Fruit fly (Drosophila melanogaster) whole organism, embryonic: ENCODE data around the gene pyx.

Experiments used
- Awh ChIP-seq: fragments of 200-800 bp; sonication (Bioruptor generic); IDR thresholded peaks from 2 replicates; pipeline ENCODE4, ENCODE4 v1.3.6; 2022; ENCODE audit warnings: missing biosample characterization, missing genetic modification characterization
- Bgb ChIP-seq: fragments of 200-800 bp; sonication (Bioruptor generic); IDR thresholded peaks from 2 replicates; pipeline ENCODE4 v1.3.6; 2022; ENCODE audit warnings: missing biosample characterization, missing genetic modification characterization; ENCODE audit not compliant: partially characterized antibody
- CG10462 ChIP-seq: fragments of 200-800 bp; sonication (Bioruptor generic); optimal IDR thresholded peaks from 2 replicates; lab custom pipeline; 2016; ENCODE audit warnings: missing biosample characterization, missing genetic modification characterization
- CG11093 ChIP-seq: fragments of 200-800 bp; sonication (Bioruptor generic); IDR thresholded peaks from 3 replicates; pipeline ENCODE4 v1.3.6; 2022; ENCODE audit warnings: missing biosample characterization, missing genetic modification characterization
- CG11696 ChIP-seq: fragments of 200-800 bp; sonication (Bioruptor generic); IDR thresholded peaks from 2 replicates; pipeline ENCODE4 v1.3.6; 2022; ENCODE audit warnings: missing biosample characterization, missing genetic modification characterization
- CG12769 ChIP-seq: fragments of 200-800 bp; sonication (Bioruptor generic); optimal IDR thresholded peaks from 2 replicates; lab custom pipeline; 2019; ENCODE audit warnings: missing biosample characterization, mild to moderate bottlenecking, missing genetic modification characterization, moderate library complexity
- CG12942 ChIP-seq: fragments of 200-800 bp; sonication (Bioruptor generic); optimal IDR thresholded peaks from 3 replicates; lab custom pipeline; 2016; ENCODE audit warnings: missing biosample characterization, missing genetic modification characterization
- CG13775 ChIP-seq: fragments of 200-800 bp; sonication (Bioruptor generic); optimal IDR thresholded peaks from 3 replicates; lab custom pipeline; 2017; ENCODE audit warnings: missing biosample characterization, mild to moderate bottlenecking, missing genetic modification characterization
- CG15514 ChIP-seq: fragments of 200-800 bp; sonication (Bioruptor generic); optimal IDR thresholded peaks from 3 replicates; lab custom pipeline; 2017; ENCODE audit warnings: missing biosample characterization, missing genetic modification characterization, mild to moderate bottlenecking, moderate library complexity, missing genetic modification reagents
- CG2116 ChIP-seq: fragments of 200-800 bp; sonication (Bioruptor generic); optimal IDR thresholded peaks from 3 replicates; lab custom pipeline; 2018; ENCODE audit warnings: missing biosample characterization, mild to moderate bottlenecking, missing genetic modification characterization
- CG2202 ChIP-seq: fragments of 200-800 bp; sonication (Bioruptor generic); optimal IDR thresholded peaks from 2 replicates; lab custom pipeline; 2018; ENCODE audit warnings: missing biosample characterization, mild to moderate bottlenecking, missing genetic modification characterization
- CG31388 ChIP-seq: fragments of 200-800 bp; sonication (Bioruptor generic); optimal IDR thresholded peaks from 2 replicates; lab custom pipeline; 2016; ENCODE audit warnings: missing biosample characterization, missing genetic modification characterization
- CG33213 ChIP-seq: fragments of 200-800 bp; sonication (Bioruptor generic); optimal IDR thresholded peaks from 3 replicates; lab custom pipeline; 2016; ENCODE audit warnings: missing biosample characterization, missing genetic modification characterization
- CG3838 ChIP-seq: fragments of 200-800 bp; sonication (Bioruptor generic); optimal IDR thresholded peaks from 3 replicates; lab custom pipeline; 2016; ENCODE audit warnings: missing biosample characterization, missing genetic modification characterization
- CG3847 ChIP-seq: fragments of 200-800 bp; sonication (Bioruptor generic); IDR thresholded peaks from 2 replicates; pipeline ENCODE4 v1.3.6; 2022; ENCODE audit warnings: missing biosample characterization, missing genetic modification characterization
- CG4282 ChIP-seq: fragments of 200-800 bp; sonication (Bioruptor generic); optimal IDR thresholded peaks from 2 replicates; lab custom pipeline; 2016; ENCODE audit warnings: missing biosample characterization, missing genetic modification characterization
- CG4360 ChIP-seq: fragments of 200-800 bp; sonication (Bioruptor generic); IDR thresholded peaks from 2 replicates; pipeline ENCODE4 v1.3.6; 2022; ENCODE audit warnings: missing biosample characterization, missing genetic modification characterization
- CG4854 ChIP-seq: fragments of 200-800 bp; sonication (Bioruptor generic); optimal IDR thresholded peaks from 2 replicates; lab custom pipeline; 2016; ENCODE audit warnings: missing biosample characterization, missing genetic modification characterization, inconsistent platforms
- CG7987 ChIP-seq: fragments of 200-800 bp; sonication (Bioruptor generic); optimal IDR thresholded peaks from 2 replicates; lab custom pipeline; 2018; ENCODE audit warnings: missing biosample characterization, mild to moderate bottlenecking, missing genetic modification characterization, moderate library complexity
- CG8388 ChIP-seq: fragments of 200-800 bp; sonication (Bioruptor generic); optimal IDR thresholded peaks from 2 replicates; lab custom pipeline; 2019; ENCODE audit warnings: missing biosample characterization, mild to moderate bottlenecking, missing genetic modification characterization, moderate library complexity
- CG9437 ChIP-seq: fragments of 200-800 bp; sonication (Bioruptor generic); optimal IDR thresholded peaks from 2 replicates; lab custom pipeline; 2018; ENCODE audit warnings: missing biosample characterization, mild to moderate bottlenecking, missing genetic modification characterization
- CG9876 ChIP-seq: fragments of 200-800 bp; sonication (Bioruptor generic); optimal IDR thresholded peaks from 2 replicates; lab custom pipeline; 2016; ENCODE audit warnings: missing biosample characterization, missing genetic modification characterization
- CG9932 ChIP-seq: fragments of 200-800 bp; sonication (Bioruptor generic); IDR thresholded peaks from 2 replicates; pipeline ENCODE4 v1.3.6; 2022; ENCODE audit warnings: missing biosample characterization, missing genetic modification characterization
- Doc3 ChIP-seq: fragments of 200-800 bp; sonication (Bioruptor generic); IDR thresholded peaks from 3 replicates; pipeline ENCODE4 v1.3.6; 2022; ENCODE audit warnings: missing biosample characterization, missing genetic modification characterization; ENCODE audit not compliant: partially characterized antibody
- Fer2 ChIP-seq: fragments of 200-800 bp; sonication (Bioruptor generic); optimal IDR thresholded peaks from 2 replicates; lab custom pipeline; 2018; ENCODE audit warnings: missing biosample characterization, mild to moderate bottlenecking, missing genetic modification characterization, moderate library complexity
- H15 ChIP-seq: fragments of 200-800 bp; sonication (Bioruptor generic); IDR thresholded peaks from 3 replicates; pipeline ENCODE4 v1.3.6; 2022; ENCODE audit warnings: missing biosample characterization, missing genetic modification characterization
- NFAT ChIP-seq: fragments of 200-800 bp; sonication (Bioruptor generic); IDR thresholded peaks from 2 replicates; pipeline ENCODE4 v1.3.6; 2022; ENCODE audit warnings: missing biosample characterization, missing genetic modification characterization
- Neu2 ChIP-seq: fragments of 200-800 bp; sonication (Bioruptor generic); optimal IDR thresholded peaks from 3 replicates; lab custom pipeline; 2016; ENCODE audit warnings: missing biosample characterization, missing genetic modification characterization, borderline replicate concordance
- Nf-YA ChIP-seq: fragments of 200-800 bp; sonication (Bioruptor generic); IDR thresholded peaks from 2 replicates; pipeline ENCODE4 v1.3.6; 2022; ENCODE audit warnings: missing biosample characterization, missing genetic modification characterization
- Opbp ChIP-seq: fragments of 200-800 bp; sonication (Bioruptor generic); IDR thresholded peaks from 3 replicates; pipeline ENCODE4 v1.3.6; 2022; ENCODE audit warnings: missing biosample characterization, missing genetic modification characterization; ENCODE audit not compliant: partially characterized antibody
- Pdp1 ChIP-seq, 2 experiments: fragments of 200-800 bp; sonication (Bioruptor generic); optimal IDR thresholded peaks; 3 replicates each; lab custom pipeline; 2016; ENCODE audit warnings: missing biosample characterization in 2 of 2, missing genetic modification characterization in 2 of 2, mild to moderate bottlenecking in 1 of 2, moderate library complexity in 1 of 2
- Ravus ChIP-seq: fragments of 200-800 bp; sonication (Bioruptor generic); IDR thresholded peaks from 2 replicates; pipeline ENCODE4 v1.3.6; 2022; ENCODE audit warnings: missing biosample characterization, missing genetic modification characterization
- Spps ChIP-seq: fragments of 200-800 bp; sonication (Bioruptor generic); optimal IDR thresholded peaks from 2 replicates; lab custom pipeline; 2018; ENCODE audit warnings: missing biosample characterization, mild to moderate bottlenecking, missing genetic modification characterization
- ab ChIP-seq: fragments of 200-800 bp; sonication (Bioruptor generic); optimal IDR thresholded peaks from 2 replicates; lab custom pipeline; 2016; ENCODE audit warnings: missing biosample characterization, missing genetic modification characterization
- amos ChIP-seq: fragments of 200-800 bp; sonication (Bioruptor generic); IDR thresholded peaks from 2 replicates; pipeline ENCODE4 v1.3.6; 2022; ENCODE audit warnings: missing biosample characterization, missing genetic modification characterization; ENCODE audit not compliant: partially characterized antibody
- crp ChIP-seq, 2 experiments: fragments of 200-800 bp; sonication (Bioruptor generic); optimal IDR thresholded peaks; 2 replicates in 1 of 2; 3 replicates in 1 of 2; lab custom pipeline; 2017; ENCODE audit warnings: missing biosample characterization in 2 of 2, missing genetic modification characterization in 2 of 2, mild to moderate bottlenecking in 1 of 2, moderate library complexity in 1 of 2
- da ChIP-seq: fragments of 200-800 bp; sonication (Bioruptor generic); optimal IDR thresholded peaks from 2 replicates; lab custom pipeline; 2016; ENCODE audit warnings: missing biosample characterization, missing genetic modification characterization
- danr ChIP-seq: fragments of 200-800 bp; sonication (Bioruptor generic); IDR thresholded peaks from 2 replicates; pipeline ENCODE4 v1.3.6; 2022; ENCODE audit warnings: missing biosample characterization, missing genetic modification characterization
- dm ChIP-seq: fragments of 200-800 bp; sonication (Bioruptor generic); optimal IDR thresholded peaks from 3 replicates; lab custom pipeline; 2016; ENCODE audit warnings: missing biosample characterization, missing genetic modification characterization
- fru ChIP-seq: fragments of >200 bp; optimal IDR thresholded peaks from 2 replicates; lab custom pipeline; 2017
- gce ChIP-seq: fragments of 200-800 bp; sonication (Bioruptor generic); IDR thresholded peaks from 3 replicates; pipeline ENCODE4 v1.3.6; 2022; ENCODE audit warnings: missing biosample characterization, missing genetic modification characterization
- grau ChIP-seq: fragments of 200-800 bp; optimal IDR thresholded peaks from 3 replicates; lab custom pipeline; 2019; ENCODE audit warnings: missing biosample characterization, mild to moderate bottlenecking, missing genetic modification characterization, moderate library complexity
- jigr1 ChIP-seq: fragments of 200-800 bp; sonication (Bioruptor generic); IDR thresholded peaks from 3 replicates; pipeline ENCODE4 v1.3.6; 2022; ENCODE audit warnings: missing biosample characterization, missing genetic modification characterization
- row ChIP-seq: fragments of 200-800 bp; sonication (Bioruptor generic); IDR thresholded peaks from 3 replicates; pipeline ENCODE4 v1.3.6; 2022; ENCODE audit warnings: missing biosample characterization, missing genetic modification characterization
- seq ChIP-seq: fragments of 200-800 bp; sonication (Bioruptor generic); IDR thresholded peaks from 2 replicates; pipeline ENCODE4 v1.3.6; 2022; ENCODE audit warnings: missing biosample characterization, missing genetic modification characterization
- sim ChIP-seq: fragments of 200-800 bp; sonication (Bioruptor generic); IDR thresholded peaks from 2 replicates; pipeline ENCODE4 v1.3.6; 2022; ENCODE audit warnings: missing biosample characterization, missing genetic modification characterization
- slp2 ChIP-seq: fragments of 200-800 bp; sonication (Bioruptor generic); optimal IDR thresholded peaks from 2 replicates; lab custom pipeline; 2016; ENCODE audit warnings: missing biosample characterization, missing genetic modification characterization
- tna ChIP-seq: fragments of 200-800 bp; sonication (Bioruptor generic); IDR thresholded peaks from 2 replicates; pipeline ENCODE4 v1.3.6; 2022; ENCODE audit warnings: missing biosample characterization, missing genetic modification characterization; ENCODE audit not compliant: partially characterized antibody
- vnd ChIP-seq: fragments of 200-800 bp; sonication (Bioruptor generic); IDR thresholded peaks from 3 replicates; pipeline ENCODE4 v1.3.6; 2022; ENCODE audit warnings: missing biosample characterization, missing genetic modification characterization; ENCODE audit not compliant: partially characterized antibody
- wor ChIP-seq: fragments of 200-800 bp; sonication (Bioruptor generic); IDR thresholded peaks from 2 replicates; pipeline ENCODE4 v1.3.6; 2022; ENCODE audit warnings: missing biosample characterization, missing genetic modification characterization
- z ChIP-seq: fragments of 200-800 bp; sonication (Bioruptor generic); IDR thresholded peaks from 3 replicates; pipeline ENCODE4 v1.3.6; 2022; ENCODE audit warnings: missing biosample characterization, missing genetic modification characterization

Gene pyx

dm6 chr3L:246644-247199 lies 23.9 kb upstream of the pyx start (continued):
- TF ChIP-seq NFAT (GFP tag; lab: Robert Waterston, UW) (no peak; the same call in 1 of the 2 replicates), Spps (tag; lab: Kevin White, UChicago) (no peak), CG2116 (GFP tag; lab: Kevin White, UChicago) (peak; percentile 100), fru (lab: Kevin White, UChicago) (no peak), Fer2 (tag; lab: Kevin White, UChicago) (no peak), CG33213 (GFP tag; lab: Kevin White, UChicago) (peak; percentile 89), da (peak; percentile 43), Bgb (GFP tag; lab: Robert Waterston, UW) (peak; percentile 75), CG15514 (GFP tag; lab: Kevin White, UChicago) (peak; percentile 76), CG11093 (GFP tag; lab: Robert Waterston, UW) (no peak), CG4282 (GFP tag; lab: Kevin White, UChicago) (no peak), Nf-YA (GFP tag; lab: Robert Waterston, UW) (peak; percentile 87), z (no peak), danr (GFP tag; lab: Robert Waterston, UW) (no peak), CG7987 (GFP tag; lab: Kevin White, UChicago) (peak; percentile 83), tna (peak; percentile 71), Awh (no peak), Ravus (no peak), wor (GFP tag; lab: Robert Waterston, UW) (no peak), row (peak; percentile 50), CG10462 (GFP tag; lab: Kevin White, UChicago) (no peak), CG4854 (peak; percentile 49), CG4360 (GFP tag; lab: Robert Waterston, UW) (no peak), CG2202 (tag; lab: Kevin White, UChicago) (no peak), sim (no peak), H15 (GFP tag; lab: Robert Waterston, UW) (0 out of 3 replicates have a peak, but pooled peaks have one; percentile 40), CG9437 (GFP tag; lab: Kevin White, UChicago) (peak; percentile 58), CG11696 (no peak), grau (tag; lab: Kevin White, UChicago) (no peak), Opbp (GFP tag; lab: Robert Waterston, UW) (peak; percentile 69), CG31388 (GFP tag; lab: Kevin White, UChicago) (no peak), CG9932 (GFP tag; lab: Robert Waterston, UW) (no peak), Doc3 (GFP tag; lab: Robert Waterston, UW) (no peak), slp2 (GFP tag; lab: Kevin White, UChicago) (peak; percentile 28), seq (GFP tag; lab: Robert Waterston, UW) (no peak), jigr1 (no peak), CG3847 (GFP tag; lab: Robert Waterston, UW) (peak; percentile 58), CG8388 (GFP tag; lab: Kevin White, UChicago) (no peak), CG9876 (GFP tag; lab: Kevin White, UChicago) (peak; percentile 44), CG3838 (GFP tag; lab: Kevin White, UChicago) (no peak), dm (GFP tag; lab: Kevin White, UChicago) (peak; percentile 76), CG13775 (GFP tag; lab: Kevin White, UChicago) (peak; percentile 54), CG12769 (no peak), Neu2 (GFP tag; lab: Kevin White, UChicago) (no peak), CG12942 (GFP tag; lab: Kevin White, UChicago) (no peak), ab (GFP tag; lab: Kevin White, UChicago) (peak; percentile 48), amos (GFP tag; lab: Robert Waterston, UW) (peak; percentile 66; the same call in 1 of the 2 replicates), Pdp1 (GFP tag; optimal IDR thresholded peaks at IDR 0.05; lab: Kevin White, UChicago) (peak; percentile 29 to 88), gce (GFP tag; lab: Robert Waterston, UW) (0 out of 3 replicates have a peak, but pooled peaks have one; percentile 52), vnd (GFP tag; lab: Robert Waterston, UW) (no peak; the same call in 2 of the 3 replicates), crp (GFP tag; optimal IDR thresholded peaks at IDR 0.05; lab: Kevin White, UChicago) (peak in 1 of 2 experiments; percentile 42)
